Worm (Caenorhabditis elegans) whole organism, L1 larva: ENCODE measurements around the gene ZK470.14.

ENCODE experiments used
- C34B4.2 ChIP-seq: sonication (generic microtip); optimal IDR thresholded peaks from 2 replicates; lab custom pipeline; 2017; ENCODE audit warnings: mild to moderate bottlenecking, missing genetic modification characterization, missing compliant biosample characterization
- F16B12.6 ChIP-seq: fragments of 150-350 bp; optimal IDR thresholded peaks from 2 replicates; lab custom pipeline; 2014; ENCODE audit warnings: missing biosample characterization, missing genetic modification characterization
- aha-1 ChIP-seq: fragments of 150-350 bp; optimal IDR thresholded peaks from 2 replicates; lab custom pipeline; 2014; ENCODE audit warnings: missing biosample characterization, missing genetic modification characterization
- alr-1 ChIP-seq: fragments of 200-800 bp; sonication (Bioruptor generic); optimal IDR thresholded peaks from 2 replicates; lab custom pipeline; 2018; ENCODE audit warnings: borderline replicate concordance, mild to moderate bottlenecking, missing genetic modification characterization, missing compliant biosample characterization
- aly-2 ChIP-seq: fragments of 150-350 bp; optimal IDR thresholded peaks from 2 replicates; lab custom pipeline; 2014; ENCODE audit warnings: missing biosample characterization, missing genetic modification characterization
- ama-1 ChIP-seq: fragments of 150-350 bp; optimal IDR thresholded peaks from 2 replicates; lab custom pipeline; 2014
- ceh-63 ChIP-seq: fragments of 200-800 bp; sonication (Bioruptor generic); optimal IDR thresholded peaks from 2 replicates; lab custom pipeline; 2018; ENCODE audit warnings: mild to moderate bottlenecking, missing genetic modification characterization, missing compliant biosample characterization
- ceh-8 ChIP-seq: fragments of 200-800 bp; sonication (Bioruptor generic); optimal IDR thresholded peaks from 2 replicates; lab custom pipeline; 2018; ENCODE audit warnings: mild to moderate bottlenecking, missing genetic modification characterization, moderate library complexity, missing compliant biosample characterization
- ceh-82 ChIP-seq, 3 experiments: fragments of 150-350 bp in 1 of 3; sonication (generic microtip) in 2 of 3; optimal IDR thresholded peaks; 2 replicates each; lab custom pipeline; 2014 to 2017; ENCODE audit warnings: missing biosample characterization in 3 of 3, missing genetic modification characterization in 3 of 3
- ceh-88 ChIP-seq: fragments of 200-800 bp; sonication (Bioruptor generic); IDR thresholded peaks from 2 replicates; pipeline ENCODE4 v1.3.6; 2022; ENCODE audit warnings: missing genetic modification characterization, missing compliant biosample characterization
- ceh-90 ChIP-seq: sonication (generic microtip); optimal IDR thresholded peaks from 2 replicates; lab custom pipeline; 2016; ENCODE audit warnings: missing genetic modification characterization, missing compliant biosample characterization
- ces-1 ChIP-seq: fragments of 150-350 bp; optimal IDR thresholded peaks from 2 replicates; lab custom pipeline; 2014; ENCODE audit warnings: missing biosample characterization, missing genetic modification reagents, missing genetic modification characterization
- dpl-1 ChIP-seq, 3 experiments: fragments of 150-350 bp in 2 of 3; sonication (generic microtip) in 1 of 3; optimal IDR thresholded peaks; 2 replicates each; lab custom pipeline; 2014 to 2017; ENCODE audit warnings: missing biosample characterization in 3 of 3, missing genetic modification characterization in 3 of 3, missing genetic modification reagents in 3 of 3
- dsc-1 ChIP-seq: sonication (generic microtip); optimal IDR thresholded peaks from 2 replicates; lab custom pipeline; 2016; ENCODE audit warnings: mild to moderate bottlenecking, missing genetic modification characterization, missing compliant biosample characterization
- efl-3 ChIP-seq: fragments of 200-800 bp; sonication (Bioruptor generic); optimal IDR thresholded peaks from 2 replicates; lab custom pipeline; 2018; ENCODE audit warnings: mild to moderate bottlenecking, missing genetic modification characterization, missing compliant biosample characterization
- egl-27 ChIP-seq, 2 experiments: fragments of 150-350 bp in 1 of 2; sonication (generic microtip); optimal IDR thresholded peaks; 3 replicates each; lab custom pipeline; 2017 to 2018; ENCODE audit warnings: missing biosample characterization in 2 of 2, missing genetic modification characterization in 2 of 2, missing genetic modification reagents in 2 of 2
- ets-5 ChIP-seq: fragments of 200-800 bp; sonication (Bioruptor generic); IDR thresholded peaks from 2 replicates; pipeline ENCODE4 v1.3.6; 2022; ENCODE audit warnings: missing genetic modification characterization, missing compliant biosample characterization
- fkh-4 ChIP-seq: sonication (generic microtip); optimal IDR thresholded peaks from 2 replicates; lab custom pipeline; 2016; ENCODE audit warnings: missing compliant biosample characterization, missing genetic modification characterization, borderline replicate concordance
- fos-1 ChIP-seq: fragments of 150-350 bp; optimal IDR thresholded peaks from 2 replicates; lab custom pipeline; 2014; ENCODE audit warnings: missing biosample characterization, missing genetic modification characterization
- hlh-17 ChIP-seq: fragments of 200-800 bp; sonication (Bioruptor generic); optimal IDR thresholded peaks from 2 replicates; lab custom pipeline; 2018; ENCODE audit warnings: missing genetic modification characterization, mild to moderate bottlenecking, missing compliant biosample characterization, moderate library complexity, borderline replicate concordance
- hlh-4 ChIP-seq: sonication (generic microtip); optimal IDR thresholded peaks from 2 replicates; lab custom pipeline; 2016; ENCODE audit warnings: mild to moderate bottlenecking, missing genetic modification characterization, missing compliant biosample characterization
- hpl-2 ChIP-seq: fragments of 150-350 bp; optimal IDR thresholded peaks from 2 replicates; lab custom pipeline; 2014; ENCODE audit warnings: missing biosample characterization, missing genetic modification reagents, missing genetic modification characterization
- irx-1 ChIP-seq: sonication (generic microtip); optimal IDR thresholded peaks from 2 replicates; lab custom pipeline; 2016; ENCODE audit warnings: missing genetic modification characterization, missing compliant biosample characterization
- jun-1 ChIP-seq: fragments of 150-350 bp; optimal IDR thresholded peaks from 2 replicates; lab custom pipeline; 2014; ENCODE audit warnings: missing biosample characterization, missing genetic modification reagents, missing genetic modification characterization
- lin-14 ChIP-seq: fragments of 200-800 bp; sonication (Bioruptor generic); optimal IDR thresholded peaks from 2 replicates; lab custom pipeline; 2018; ENCODE audit warnings: mild to moderate bottlenecking, missing genetic modification characterization, moderate library complexity, missing compliant biosample characterization
- lin-35 ChIP-seq, 2 experiments: fragments of 150-350 bp; optimal IDR thresholded peaks; 2 replicates each; lab custom pipeline; 2014; ENCODE audit warnings: missing biosample characterization in 2 of 2, missing genetic modification characterization in 2 of 2, missing genetic modification reagents in 2 of 2
- lir-3 ChIP-seq: sonication (generic microtip); optimal IDR thresholded peaks from 2 replicates; lab custom pipeline; 2016; ENCODE audit warnings: mild to moderate bottlenecking, missing genetic modification characterization, moderate library complexity, missing compliant biosample characterization; ENCODE audit not compliant: poor library complexity
- mab-9 ChIP-seq: fragments of 200-800 bp; sonication (Bioruptor generic); IDR thresholded peaks from 2 replicates; pipeline ENCODE4 v1.3.6; 2022; ENCODE audit warnings: missing genetic modification reagents, missing genetic modification characterization, missing compliant biosample characterization
- nhr-11 ChIP-seq: fragments of 150-350 bp; optimal IDR thresholded peaks from 2 replicates; lab custom pipeline; 2014; ENCODE audit warnings: missing biosample characterization, missing genetic modification characterization
- nhr-12 ChIP-seq: sonication (generic microtip); optimal IDR thresholded peaks from 2 replicates; lab custom pipeline; 2017; ENCODE audit warnings: missing biosample characterization, missing genetic modification characterization
- nhr-28 ChIP-seq: fragments of 150-350 bp; optimal IDR thresholded peaks from 2 replicates; lab custom pipeline; 2014; ENCODE audit warnings: missing biosample characterization, missing genetic modification characterization
- nhr-47 ChIP-seq: sonication (generic microtip); optimal IDR thresholded peaks from 2 replicates; lab custom pipeline; 2016; ENCODE audit warnings: mild to moderate bottlenecking, missing genetic modification characterization, moderate library complexity, missing compliant biosample characterization
- nhr-71 ChIP-seq: sonication (generic microtip); optimal IDR thresholded peaks from 2 replicates; lab custom pipeline; 2016; ENCODE audit warnings: mild to moderate bottlenecking, missing genetic modification characterization, moderate library complexity, missing compliant biosample characterization
- nhr-76 ChIP-seq: sonication (generic microtip); optimal IDR thresholded peaks from 2 replicates; lab custom pipeline; 2017; ENCODE audit warnings: missing biosample characterization, missing genetic modification characterization
- nhr-84 ChIP-seq: sonication (generic microtip); optimal IDR thresholded peaks from 2 replicates; lab custom pipeline; 2017; ENCODE audit warnings: missing biosample characterization, missing genetic modification characterization
- nhr-85 ChIP-seq: sonication (generic microtip); peaks from one replicate; lab custom pipeline; 2016; ENCODE audit warnings: missing genetic modification characterization, inconsistent platforms, missing compliant biosample characterization
- nhr-90 ChIP-seq: sonication (generic microtip); optimal IDR thresholded peaks from 2 replicates; lab custom pipeline; 2016; ENCODE audit warnings: mild to moderate bottlenecking, missing genetic modification characterization, missing compliant biosample characterization; ENCODE audit not compliant: poor library complexity
- pag-3 ChIP-seq: sonication (generic microtip); optimal IDR thresholded peaks from 2 replicates; lab custom pipeline; 2017; ENCODE audit warnings: missing genetic modification characterization, mild to moderate bottlenecking, missing compliant biosample characterization, antibody characterized with exemption, borderline replicate concordance; ENCODE audit not compliant: insufficient read depth
- pax-3 ChIP-seq: fragments of 200-800 bp; sonication (Bioruptor generic); optimal IDR thresholded peaks from 2 replicates; lab custom pipeline; 2018; ENCODE audit warnings: mild to moderate bottlenecking, missing genetic modification characterization, moderate library complexity, missing compliant biosample characterization
- rnt-1 ChIP-seq: sonication (generic microtip); optimal IDR thresholded peaks from 2 replicates; lab custom pipeline; 2016; ENCODE audit warnings: mild to moderate bottlenecking, missing genetic modification characterization, moderate library complexity, missing compliant biosample characterization
- skn-1 ChIP-seq: fragments of 150-350 bp; optimal IDR thresholded peaks from 2 replicates; lab custom pipeline; 2014; ENCODE audit warnings: missing biosample characterization, missing genetic modification characterization
- snpc-4 ChIP-seq: fragments of 150-350 bp; optimal IDR thresholded peaks from 2 replicates; lab custom pipeline; 2014; ENCODE audit warnings: missing biosample characterization, missing genetic modification characterization
- snu-23 ChIP-seq: sonication (generic microtip); optimal IDR thresholded peaks from 2 replicates; lab custom pipeline; 2016; ENCODE audit warnings: missing genetic modification characterization, missing compliant biosample characterization
- sup-37 ChIP-seq: fragments of 200-800 bp; sonication (Bioruptor generic); optimal IDR thresholded peaks from 2 replicates; lab custom pipeline; 2018; ENCODE audit warnings: mild to moderate bottlenecking, missing genetic modification characterization, missing compliant biosample characterization
- swsn-7 ChIP-seq: sonication (generic microtip); optimal IDR thresholded peaks from 2 replicates; lab custom pipeline; 2016; ENCODE audit warnings: missing genetic modification characterization, missing compliant biosample characterization
- unc-130 ChIP-seq: fragments of 150-350 bp; optimal IDR thresholded peaks from 2 replicates; lab custom pipeline; 2017; ENCODE audit warnings: missing biosample characterization, missing genetic modification characterization, inconsistent platforms
- unc-98 ChIP-seq: fragments of 200-800 bp; sonication (Bioruptor generic); IDR thresholded peaks from 2 replicates; pipeline ENCODE4 v1.3.6; 2022; ENCODE audit warnings: missing genetic modification characterization, missing compliant biosample characterization
- vab-15 ChIP-seq: sonication (generic microtip); optimal IDR thresholded peaks from 2 replicates; lab custom pipeline; 2017; ENCODE audit warnings: missing genotype, mild to moderate bottlenecking, missing genetic modification characterization, missing compliant biosample characterization
- zag-1 ChIP-seq: fragments of 150-350 bp; optimal IDR thresholded peaks from 2 replicates; lab custom pipeline; 2014; ENCODE audit warnings: missing biosample characterization, missing genetic modification characterization
- zip-4 ChIP-seq: fragments of 200-800 bp; sonication (Bioruptor generic); optimal IDR thresholded peaks from 2 replicates; lab custom pipeline; 2018; ENCODE audit warnings: mild to moderate bottlenecking, missing genetic modification characterization, moderate library complexity, missing compliant biosample characterization
- ztf-4 ChIP-seq: fragments of 150-350 bp; optimal IDR thresholded peaks from 2 replicates; lab custom pipeline; 2014; ENCODE audit warnings: missing biosample characterization, missing genetic modification characterization

Gene ZK470.14

ce11 chrX:4147600-4148448 lies 19.4 kb upstream of the ZK470.14 start:
- TF ChIP-seq lin-14 (GFP tag; lab: Kevin White, UChicago) (peak; percentile 9), nhr-28 (tag; lab: Kevin White, UChicago) (no peak), ama-1 (lab: Kevin White, UChicago) (peak; percentile 32), hpl-2 (no peak), jun-1 (no peak), alr-1 (tag; lab: Kevin White, UChicago) (no peak), fkh-4 (tag; lab: Kevin White, UChicago) (no peak), aha-1 (tag; lab: Kevin White, UChicago) (no peak), hlh-4 (tag; lab: Kevin White, UChicago) (peak; percentile 10), skn-1 (tag; lab: Kevin White, UChicago) (peak; percentile 24), nhr-76 (tag; lab: Kevin White, UChicago) (no peak), unc-98 (GFP tag; lab: Robert Waterston, UW) (no peak), nhr-90 (peak; percentile 1), aly-2 (tag; lab: Kevin White, UChicago) (peak; percentile 71), nhr-85 (tag; lab: Kevin White, UChicago) (peak; percentile 72), vab-15 (no peak), ceh-8 (GFP tag; lab: Kevin White, UChicago) (no peak), zag-1 (tag; lab: Kevin White, UChicago) (no peak), snpc-4 (no peak), nhr-71 (tag; lab: Kevin White, UChicago) (peak; percentile 46), C34B4.2 (tag; lab: Kevin White, UChicago) (no peak), ztf-4 (peak; percentile 60), swsn-7 (tag; lab: Kevin White, UChicago) (no peak), snu-23 (GFP tag; lab: Kevin White, UChicago) (peak; percentile 6), hlh-17 (no peak), mab-9 (GFP tag; lab: Robert Waterston, UW) (no peak), nhr-11 (tag; lab: Kevin White, UChicago) (peak; percentile 33), ets-5 (GFP tag; lab: Robert Waterston, UW) (no peak), nhr-84 (tag; lab: Kevin White, UChicago) (no peak), ceh-90 (tag; lab: Kevin White, UChicago) (no peak), egl-27 (tag; optimal IDR thresholded peaks at IDR 0.05; lab: Kevin White, UChicago) (no peak), dpl-1 (GFP tag; optimal IDR thresholded peaks at IDR 0.05; lab: Kevin White, UChicago) (no peak), sup-37 (GFP tag; lab: Kevin White, UChicago) (no peak), ceh-63 (GFP tag; lab: Kevin White, UChicago) (no peak), nhr-12 (tag; lab: Kevin White, UChicago) (no peak), pax-3 (tag; lab: Kevin White, UChicago) (no peak), irx-1 (no peak), pag-3 (tag; lab: Kevin White, UChicago) (no peak), unc-130 (no peak), F16B12.6 (no peak), ces-1 (no peak), zip-4 (no peak), lin-35 (GFP tag; optimal IDR thresholded peaks at IDR 0.05; lab: Kevin White, UChicago) (no peak), ceh-82 (tag; optimal IDR thresholded peaks at IDR 0.05; lab: Kevin White, UChicago) (no peak), lir-3 (tag; lab: Kevin White, UChicago) (no peak), fos-1 (tag; lab: Kevin White, UChicago) (no peak), dsc-1 (tag; lab: Kevin White, UChicago) (peak; percentile 35), nhr-47 (tag; lab: Kevin White, UChicago) (peak; percentile 22), efl-3 (GFP tag; lab: Kevin White, UChicago) (no peak), rnt-1 (tag; lab: Kevin White, UChicago) (peak; percentile 5), ceh-88 (GFP tag; lab: Robert Waterston, UW) (no peak)
